Worm (Caenorhabditis elegans) whole organism, late embryonic: ENCODE data around the gene nhr-39.

Experiments used
- C08G9.2 ChIP-seq: sonication (generic microtip); optimal IDR thresholded peaks from 2 replicates; lab custom pipeline; 2016; ENCODE audit warnings: mild to moderate bottlenecking, missing genetic modification characterization, moderate library complexity, missing compliant biosample characterization
- C38D4.7 ChIP-seq: fragments of 200-800 bp; sonication (Bioruptor generic); optimal IDR thresholded peaks from 2 replicates; lab custom pipeline; 2018; ENCODE audit warnings: mild to moderate bottlenecking, missing genetic modification characterization, moderate library complexity, missing compliant biosample characterization
- K02D7.2 ChIP-seq: sonication (generic microtip); optimal IDR thresholded peaks from 2 replicates; lab custom pipeline; 2017; ENCODE audit warnings: mild to moderate bottlenecking, missing genetic modification characterization, missing compliant biosample characterization
- T23F11.4 ChIP-seq: fragments of 200-800 bp; sonication (Bioruptor generic); optimal IDR thresholded peaks from 2 replicates; lab custom pipeline; 2018; ENCODE audit warnings: mild to moderate bottlenecking, missing genetic modification characterization, missing compliant biosample characterization
- Y22D7AL.16 ChIP-seq: sonication (generic microtip); optimal IDR thresholded peaks from 2 replicates; lab custom pipeline; 2016; ENCODE audit warnings: missing genetic modification characterization, missing compliant biosample characterization
- ahr-1 ChIP-seq: sonication (generic microtip); optimal IDR thresholded peaks from 2 replicates; lab custom pipeline; 2016; ENCODE audit warnings: missing genetic modification characterization, missing compliant biosample characterization
- ama-1 ChIP-seq: fragments of 150-350 bp; optimal IDR thresholded peaks from 2 replicates; lab custom pipeline; 2014
- ceh-14 ChIP-seq: sonication (generic microtip); optimal IDR thresholded peaks from 2 replicates; lab custom pipeline; 2016; ENCODE audit warnings: missing genotype, missing genetic modification characterization, missing compliant biosample characterization
- ceh-19 ChIP-seq: fragments of 200-800 bp; sonication (Bioruptor generic); optimal IDR thresholded peaks from 2 replicates; lab custom pipeline; 2018; ENCODE audit warnings: mild to moderate bottlenecking, missing genetic modification characterization, missing compliant biosample characterization
- ceh-22 ChIP-seq: sonication (generic microtip); optimal IDR thresholded peaks from 2 replicates; lab custom pipeline; 2017; ENCODE audit warnings: missing biosample characterization, missing genetic modification characterization
- ceh-24 ChIP-seq: sonication (generic microtip); optimal IDR thresholded peaks from 2 replicates; lab custom pipeline; 2016; ENCODE audit warnings: mild to moderate bottlenecking, missing genetic modification characterization, missing compliant biosample characterization
- ceh-48 ChIP-seq: sonication (generic microtip); optimal IDR thresholded peaks from 2 replicates; lab custom pipeline; 2016; ENCODE audit warnings: missing genetic modification characterization, inconsistent platforms, missing compliant biosample characterization
- dmd-4 ChIP-seq: sonication (generic microtip); optimal IDR thresholded peaks from 2 replicates; lab custom pipeline; 2016; ENCODE audit warnings: borderline replicate concordance, missing genetic modification characterization, missing compliant biosample characterization
- dve-1 ChIP-seq: sonication (generic microtip); optimal IDR thresholded peaks from 2 replicates; lab custom pipeline; 2017; ENCODE audit warnings: antibody characterized with exemption, mild to moderate bottlenecking, missing genetic modification characterization, missing compliant biosample characterization
- elt-4 ChIP-seq: sonication (generic microtip); optimal IDR thresholded peaks from 2 replicates; lab custom pipeline; 2016; ENCODE audit warnings: missing genetic modification characterization, missing compliant biosample characterization
- ets-4 ChIP-seq: sonication (generic microtip); optimal IDR thresholded peaks from 2 replicates; lab custom pipeline; 2016; ENCODE audit warnings: missing genetic modification characterization, missing compliant biosample characterization
- fax-1 ChIP-seq: sonication (generic microtip); optimal IDR thresholded peaks from 2 replicates; lab custom pipeline; 2016; ENCODE audit warnings: missing genotype, missing genetic modification characterization, missing compliant biosample characterization
- fkh-6 ChIP-seq: sonication (generic microtip); optimal IDR thresholded peaks from 2 replicates; lab custom pipeline; 2016; ENCODE audit warnings: missing genetic modification characterization, missing compliant biosample characterization
- hlh-13 ChIP-seq: fragments of 200-800 bp; sonication (Bioruptor generic); optimal IDR thresholded peaks from 2 replicates; lab custom pipeline; 2018; ENCODE audit warnings: mild to moderate bottlenecking, missing genetic modification characterization, missing compliant biosample characterization
- hlh-30 ChIP-seq: sonication (generic microtip); optimal IDR thresholded peaks from 2 replicates; lab custom pipeline; 2017; ENCODE audit warnings: antibody characterized with exemption, missing genetic modification characterization, missing compliant biosample characterization; ENCODE audit not compliant: insufficient read depth
- hlh-8 ChIP-seq: sonication (generic microtip); optimal IDR thresholded peaks from 2 replicates; lab custom pipeline; 2016; ENCODE audit warnings: missing genotype, missing genetic modification characterization, missing compliant biosample characterization
- lim-6 ChIP-seq: sonication (generic microtip); optimal IDR thresholded peaks from 2 replicates; lab custom pipeline; 2016; ENCODE audit warnings: missing genetic modification characterization, missing compliant biosample characterization
- madf-2 ChIP-seq: sonication (generic microtip); optimal IDR thresholded peaks from 2 replicates; lab custom pipeline; 2017; ENCODE audit warnings: missing genetic modification characterization, missing compliant biosample characterization
- nfya-1 ChIP-seq: sonication (generic microtip); optimal IDR thresholded peaks from 2 replicates; lab custom pipeline; 2017; ENCODE audit warnings: missing genetic modification characterization, mild to moderate bottlenecking, missing compliant biosample characterization, antibody characterized with exemption, moderate library complexity
- nhr-11 ChIP-seq: fragments of 150-350 bp; optimal IDR thresholded peaks from 2 replicates; lab custom pipeline; 2014; ENCODE audit warnings: missing biosample characterization, missing genetic modification characterization
- nhr-232 ChIP-seq: sonication (generic microtip); optimal IDR thresholded peaks from 2 replicates; lab custom pipeline; 2016; ENCODE audit warnings: missing genetic modification characterization, missing compliant biosample characterization
- pat-9 ChIP-seq: fragments of 200-800 bp; sonication (Bioruptor generic); optimal IDR thresholded peaks from 2 replicates; lab custom pipeline; 2018; ENCODE audit warnings: mild to moderate bottlenecking, missing genetic modification characterization, moderate library complexity, missing compliant biosample characterization
- pax-1 ChIP-seq: fragments of 150-350 bp; optimal IDR thresholded peaks from 2 replicates; lab custom pipeline; 2014; ENCODE audit warnings: missing biosample characterization, missing genetic modification characterization
- pha-4 ChIP-seq: fragments of 150-350 bp; optimal IDR thresholded peaks from 2 replicates; lab custom pipeline; 2018; ENCODE audit warnings: missing biosample characterization, missing genetic modification reagents, missing genetic modification characterization
- pqm-1 ChIP-seq: sonication (generic microtip); optimal IDR thresholded peaks from 2 replicates; lab custom pipeline; 2016; ENCODE audit warnings: missing genetic modification characterization, missing compliant biosample characterization
- pros-1 ChIP-seq: fragments of 150-350 bp; optimal IDR thresholded peaks from 2 replicates; lab custom pipeline; 2014; ENCODE audit warnings: missing biosample characterization, missing genetic modification reagents, missing genetic modification characterization
- ref-2 ChIP-seq: sonication (generic microtip); optimal IDR thresholded peaks from 2 replicates; lab custom pipeline; 2016; ENCODE audit warnings: missing genetic modification characterization, missing compliant biosample characterization
- rnt-1 ChIP-seq: sonication (generic microtip); optimal IDR thresholded peaks from 2 replicates; lab custom pipeline; 2016; ENCODE audit warnings: missing genetic modification characterization, missing compliant biosample characterization
- syd-9 ChIP-seq: sonication (generic microtip); optimal IDR thresholded peaks from 2 replicates; lab custom pipeline; 2016; ENCODE audit warnings: mild to moderate bottlenecking, missing genetic modification characterization, moderate library complexity, missing compliant biosample characterization
- tbx-2 ChIP-seq: sonication (generic microtip); optimal IDR thresholded peaks from 2 replicates; lab custom pipeline; 2016; ENCODE audit warnings: missing genetic modification characterization, missing compliant biosample characterization
- tbx-7 ChIP-seq: sonication (generic microtip); optimal IDR thresholded peaks from 2 replicates; lab custom pipeline; 2016; ENCODE audit warnings: missing genotype, missing genetic modification characterization, missing compliant biosample characterization
- ttx-3 ChIP-seq: sonication (generic microtip); optimal IDR thresholded peaks from 2 replicates; lab custom pipeline; 2016; ENCODE audit warnings: missing genetic modification reagents, missing genetic modification characterization, missing compliant biosample characterization
- unc-42 ChIP-seq: sonication (generic microtip); optimal IDR thresholded peaks from 2 replicates; lab custom pipeline; 2016; ENCODE audit warnings: missing genotype, missing genetic modification characterization, missing compliant biosample characterization
- unc-55 ChIP-seq: sonication (generic microtip); optimal IDR thresholded peaks from 2 replicates; lab custom pipeline; 2017; ENCODE audit warnings: missing biosample characterization, missing genetic modification reagents, missing genetic modification characterization
- zip-5 ChIP-seq: sonication (generic microtip); optimal IDR thresholded peaks from 2 replicates; lab custom pipeline; 2016; ENCODE audit warnings: missing genetic modification characterization, missing compliant biosample characterization

The nhr-39 gene

ce11 chrV:9346804-9347203, 43.7 kb downstream of the nhr-39 start, which contains the start of the genes K07B1.7 and try-5:
Gene K07B1.7, minus strand, starts transcription at chrV:9346962.
Gene try-5, plus strand, starts transcription at chrV:9347044.
- no peak for TF ChIP-seq dmd-4 (tag; lab: Kevin White, UChicago)
- TF ChIP-seq ceh-22 = no peak
- no peak for TF ChIP-seq ceh-19
- no peak for TF ChIP-seq ama-1 (lab: Kevin White, UChicago)
- TF ChIP-seq hlh-13 (GFP tag; lab: Kevin White, UChicago) = no peak
- TF ChIP-seq nhr-232 (tag; lab: Kevin White, UChicago) = no peak
- TF ChIP-seq K02D7.2 (tag; lab: Kevin White, UChicago) = no peak
- TF ChIP-seq pqm-1 (tag; lab: Kevin White, UChicago) = no peak
- TF ChIP-seq fkh-6 (tag; lab: Kevin White, UChicago) = no peak
- no peak for TF ChIP-seq Y22D7AL.16 (tag; lab: Kevin White, UChicago)
- TF ChIP-seq ets-4 = no peak
- no peak for TF ChIP-seq hlh-8 (tag; lab: Kevin White, UChicago)
- no peak for TF ChIP-seq ceh-14
- no peak for TF ChIP-seq madf-2 (tag; lab: Kevin White, UChicago)
- TF ChIP-seq ttx-3 (tag; lab: Kevin White, UChicago) = no peak
- TF ChIP-seq tbx-7 (tag; lab: Kevin White, UChicago) = no peak
- peak; percentile 3 for TF ChIP-seq hlh-30
- TF ChIP-seq rnt-1 (tag; lab: Kevin White, UChicago) = no peak
- TF ChIP-seq unc-42 (tag; lab: Kevin White, UChicago) = peak; percentile 41
- peak; percentile 77 for TF ChIP-seq ceh-48 (tag; lab: Kevin White, UChicago)
- TF ChIP-seq pros-1 (tag; lab: Kevin White, UChicago) = no peak
- TF ChIP-seq nfya-1 (tag; lab: Kevin White, UChicago) = peak; percentile 21
- no peak for TF ChIP-seq zip-5
- peak; percentile 47 for TF ChIP-seq pax-1 (tag; lab: Kevin White, UChicago)
- no peak for TF ChIP-seq nhr-11 (tag; lab: Kevin White, UChicago)
- TF ChIP-seq fax-1 = no peak
- TF ChIP-seq dve-1 (tag; lab: Kevin White, UChicago) = no peak
- TF ChIP-seq ref-2 (tag; lab: Kevin White, UChicago) = no peak
- no peak for TF ChIP-seq elt-4
- no peak for TF ChIP-seq pat-9
- no peak for TF ChIP-seq C38D4.7

- TF ChIP-seq pros-1 (tag; lab: Kevin White, UChicago) (no peak), lim-6 (tag; lab: Kevin White, UChicago) (no peak), ceh-24 (tag; lab: Kevin White, UChicago) (no peak), T23F11.4 (GFP tag; lab: Kevin White, UChicago) (no peak), pat-9 (no peak), Y22D7AL.16 (tag; lab: Kevin White, UChicago) (no peak), unc-42 (tag; lab: Kevin White, UChicago) (no peak)
These were observed 46.6 kb downstream of the nhr-39 start, which contains the start of gene srx-47 for ce11 chrV:9349687-9350086. Gene srx-47, plus strand, starts transcription at chrV:9349987.

- TF ChIP-seq unc-55 (GFP tag; lab: Kevin White, UChicago) = no peak
- TF ChIP-seq unc-42 (tag; lab: Kevin White, UChicago) = no peak
- TF ChIP-seq K02D7.2 (tag; lab: Kevin White, UChicago) = no peak
- TF ChIP-seq ahr-1 (tag; lab: Kevin White, UChicago) = no peak
- no peak for TF ChIP-seq C08G9.2 (tag; lab: Kevin White, UChicago)
- TF ChIP-seq ceh-24 (tag; lab: Kevin White, UChicago) = no peak
- TF ChIP-seq pax-1 (tag; lab: Kevin White, UChicago) = no peak
- TF ChIP-seq nfya-1 (tag; lab: Kevin White, UChicago) = no peak
- no peak for TF ChIP-seq T23F11.4 (GFP tag; lab: Kevin White, UChicago)
- TF ChIP-seq pha-4 (tag; lab: Kevin White, UChicago) = no peak
- no peak for TF ChIP-seq syd-9 (tag; lab: Kevin White, UChicago)
- TF ChIP-seq tbx-2 (tag; lab: Kevin White, UChicago) = no peak
These were observed 49.8 kb downstream of the nhr-39 start, which contains the start of gene srx-46 for ce11 chrV:9352947-9353346. Gene srx-46, plus strand, starts transcription at chrV:9353247.
